Fruit fly (Drosophila melanogaster): ENCODE measurements around the gene CG13101.

Gene CG13101

dm6 chr2L:8989037-8989591 lies 4.4 kb upstream of the CG13101 start, which contains the start of gene rost:
TSS of gene rost (minus strand) at chr2L:8989539.
- TF ChIP-seq CG12769 (tag; optimal IDR thresholded peaks at IDR 0.05), result peak; percentile 94
- TF ChIP-seq CG17385 (GFP tag; optimal IDR thresholded peaks at IDR 0.05), result no peak
- TF ChIP-seq CG2199 (GFP tag; IDR thresholded peaks at IDR 0.05), result 0 out of 3 replicates have a peak, but pooled peaks have one; percentile 22
- no peak for TF ChIP-seq CG11695 (GFP tag; IDR thresholded peaks at IDR 0.05)
- peak; percentile 77 for TF ChIP-seq CG5180 (GFP tag; optimal IDR thresholded peaks at IDR 0.05)
- TF ChIP-seq CG13894 (tag; optimal IDR thresholded peaks at IDR 0.05), result peak; percentile 46
- TF ChIP-seq Mes4 (GFP tag; optimal IDR thresholded peaks at IDR 0.05), result no peak
- TF ChIP-seq CG4404 (GFP tag; IDR thresholded peaks at IDR 0.05), result no peak
- TF ChIP-seq CG1602 (GFP tag; optimal IDR thresholded peaks at IDR 0.05), result no peak
- no peak for TF ChIP-seq HLH54F (GFP tag; optimal IDR thresholded peaks at IDR 0.05)
- no peak for TF ChIP-seq CG15269 (tag; optimal IDR thresholded peaks at IDR 0.05)
- no peak for TF ChIP-seq ash1 (GFP tag; optimal IDR thresholded peaks at IDR 0.05)
- TF ChIP-seq gsb-n (tag; optimal IDR thresholded peaks at IDR 0.05), result no peak
- TF ChIP-seq NfI (GFP tag; optimal IDR thresholded peaks at IDR 0.05), result no peak
- no peak for TF ChIP-seq D (optimal IDR thresholded peaks at IDR 0.05)
- no peak for TF ChIP-seq D (GFP tag; optimal IDR thresholded peaks at IDR 0.05)
- no peak for TF ChIP-seq CG1647 (GFP tag; optimal IDR thresholded peaks at IDR 0.05)
- no peak for TF ChIP-seq GATAe (GFP tag; conservative IDR thresholded peaks at IDR 0.05)
- no peak for TF ChIP-seq sc (optimal IDR thresholded peaks at IDR 0.05)
- TF ChIP-seq sc (GFP tag; optimal IDR thresholded peaks at IDR 0.05), result no peak
- TF ChIP-seq nom (GFP tag; optimal IDR thresholded peaks at IDR 0.05), result peak; percentile 57
- TF ChIP-seq corto (GFP tag; optimal IDR thresholded peaks at IDR 0.05), result peak; percentile 51
- TF ChIP-seq tin (GFP tag; optimal IDR thresholded peaks at IDR 0.05), result no peak
- no peak for TF ChIP-seq tap (tag; optimal IDR thresholded peaks at IDR 0.05)
- TF ChIP-seq jing (GFP tag; optimal IDR thresholded peaks at IDR 0.05), result no peak
- TF ChIP-seq CG17912 (GFP tag; optimal IDR thresholded peaks at IDR 0.05), result no peak
- no peak for TF ChIP-seq pum (GFP tag; optimal IDR thresholded peaks at IDR 0.05)
- no peak for TF ChIP-seq CG32532 (GFP tag; IDR thresholded peaks at IDR 0.05)
- TF ChIP-seq NK7.1 (GFP tag; optimal IDR thresholded peaks at IDR 0.05), result no peak
- peak; percentile 73 for TF ChIP-seq grn (GFP tag; optimal IDR thresholded peaks at IDR 0.05)
- peak; percentile 60 for TF ChIP-seq crol (GFP tag; IDR thresholded peaks at IDR 0.05)
- no peak for TF ChIP-seq tgo (GFP tag; IDR thresholded peaks at IDR 0.05)
- TF ChIP-seq CG10147 (GFP tag; optimal IDR thresholded peaks at IDR 0.05), result no peak
- TF ChIP-seq fru (optimal IDR thresholded peaks at IDR 0.05), result no peak
- TF ChIP-seq CG3281 (GFP tag; optimal IDR thresholded peaks at IDR 0.05), result no peak
- peak; percentile 75 for TF ChIP-seq CG10543 (GFP tag; optimal IDR thresholded peaks at IDR 0.05)
- TF ChIP-seq cg (GFP tag; optimal IDR thresholded peaks at IDR 0.05), result peak; percentile 22
- TF ChIP-seq sug (tag; optimal IDR thresholded peaks at IDR 0.05), result peak; percentile 86
- TF ChIP-seq CTCF (GFP tag; optimal IDR thresholded peaks at IDR 0.05), result no peak
- no peak for TF ChIP-seq oc (tag; optimal IDR thresholded peaks at IDR 0.05)
- TF ChIP-seq crp (GFP tag; optimal IDR thresholded peaks at IDR 0.05), result no peak
- TF ChIP-seq CG4424 (GFP tag; optimal IDR thresholded peaks at IDR 0.05), result no peak
- TF ChIP-seq dysf (GFP tag; IDR thresholded peaks at IDR 0.05), result no peak
- TF ChIP-seq Bgb (GFP tag; IDR thresholded peaks at IDR 0.05; ENCODE audit: partially characterized antibody), result no peak
- peak; percentile 25 for TF ChIP-seq lab (GFP tag; optimal IDR thresholded peaks at IDR 0.05)
- TF ChIP-seq E2f1 (GFP tag; IDR thresholded peaks at IDR 0.05), result no peak
- peak; percentile 11 to 57 for TF ChIP-seq Trl (optimal IDR thresholded peaks at IDR 0.05)
- TF ChIP-seq Trl (GFP tag; optimal IDR thresholded peaks at IDR 0.05), result no peak
- TF ChIP-seq sd (tag; optimal IDR thresholded peaks at IDR 0.05), result peak; percentile 3
- peak; percentile 40 for TF ChIP-seq cwo (GFP tag; optimal IDR thresholded peaks at IDR 0.05)
- no peak for TF ChIP-seq croc (GFP tag; conservative IDR thresholded peaks at IDR 0.05)
- TF ChIP-seq phol (tag; optimal IDR thresholded peaks at IDR 0.05), result no peak
